Worm (Caenorhabditis elegans): ENCODE measurements around the gene wah-1.

DNA sequence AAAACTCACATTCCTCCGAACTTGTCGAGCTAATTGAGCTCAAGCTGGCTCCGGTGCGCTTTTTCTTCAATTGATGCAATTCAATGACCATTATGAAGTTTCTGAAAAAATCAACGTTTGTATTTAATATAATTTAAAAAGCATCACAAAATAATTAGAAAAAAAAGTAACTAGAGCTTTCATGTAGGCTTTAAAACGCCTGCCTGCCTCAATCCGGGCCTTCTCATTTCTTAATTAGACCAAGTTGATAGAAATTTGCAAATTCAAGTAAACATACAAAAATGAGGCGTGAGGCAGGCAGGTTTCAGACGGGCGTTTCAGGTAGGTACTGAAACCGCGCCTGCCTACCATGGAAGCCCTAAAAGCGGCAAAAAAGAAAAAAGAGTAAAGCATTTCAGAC, 12.9 kb downstream of the wah-1 start, which contains the start of gene Y56A3A.33:
- TF ChIP-seq ceh-6 (GFP tag; optimal IDR thresholded peaks at IDR 0.05) (no peak), pqm-1 (tag; optimal IDR thresholded peaks at IDR 0.05) (no peak), ceh-31 (tag; optimal IDR thresholded peaks at IDR 0.05) (no peak), gmeb-2 (tag; optimal IDR thresholded peaks at IDR 0.05) (no peak), lim-6 (tag; optimal IDR thresholded peaks at IDR 0.05) (no peak), ceh-24 (tag; optimal IDR thresholded peaks at IDR 0.05) (no peak), unc-55 (GFP tag; optimal IDR thresholded peaks at IDR 0.05) (no peak), nhr-11 (tag; optimal IDR thresholded peaks at IDR 0.05) (no peak), hlh-8 (tag; optimal IDR thresholded peaks at IDR 0.05) (no peak), fkh-6 (tag; optimal IDR thresholded peaks at IDR 0.05) (no peak), fkh-10 (GFP tag; optimal IDR thresholded peaks at IDR 0.05) (no peak)

Measured in whole organism, late embryonic.